Worm (Caenorhabditis elegans): ENCODE data around the gene zmp-1.

The zmp-1 gene

DNA sequence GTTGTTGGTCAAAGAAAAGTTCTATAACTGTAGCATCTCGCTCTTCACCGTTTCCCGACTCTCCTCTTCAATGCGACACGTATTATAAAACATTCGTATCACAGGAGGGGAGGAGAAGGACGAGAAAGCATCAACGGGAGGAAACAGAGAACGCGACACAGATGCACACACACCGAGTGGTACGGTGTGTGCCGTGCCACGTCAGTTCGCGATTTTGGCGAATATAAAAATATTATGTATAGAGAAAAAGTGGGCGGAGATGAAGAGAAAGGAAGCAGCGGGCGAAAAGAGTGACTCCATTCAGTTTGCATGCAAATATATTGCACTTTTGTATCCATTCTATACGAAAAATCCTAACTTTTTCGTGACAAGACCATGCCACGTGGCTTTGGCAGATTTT is 18.0 kb downstream of the zmp-1 start:
- TF ChIP-seq nhr-2 (tag; optimal IDR thresholded peaks at IDR 0.05) (no peak), bed-3 (GFP tag; optimal IDR thresholded peaks at IDR 0.05) (no peak), ceh-39 (tag; optimal IDR thresholded peaks at IDR 0.05) (no peak), ceh-43 (GFP tag; optimal IDR thresholded peaks at IDR 0.05) (no peak), unc-120 (tag; optimal IDR thresholded peaks at IDR 0.05; ENCODE audit: poor library complexity, severe bottlenecking) (no peak), M03D4.4 (tag; optimal IDR thresholded peaks at IDR 0.05) (no peak), elt-1 (tag; optimal IDR thresholded peaks at IDR 0.05; ENCODE audit: borderline replicate concordance, insufficient read depth) (no peak), snpc-4 (tag; optimal IDR thresholded peaks at IDR 0.05) (no peak), lin-13 (tag; optimal IDR thresholded peaks at IDR 0.05) (no peak), elt-3 (tag; optimal IDR thresholded peaks at IDR 0.05) (no peak), nhr-76 (tag; optimal IDR thresholded peaks at IDR 0.05) (no peak), hlh-1 (tag; optimal IDR thresholded peaks at IDR 0.05) (no peak), tbx-8 (GFP tag; optimal IDR thresholded peaks at IDR 0.05) (no peak)

DNA sequence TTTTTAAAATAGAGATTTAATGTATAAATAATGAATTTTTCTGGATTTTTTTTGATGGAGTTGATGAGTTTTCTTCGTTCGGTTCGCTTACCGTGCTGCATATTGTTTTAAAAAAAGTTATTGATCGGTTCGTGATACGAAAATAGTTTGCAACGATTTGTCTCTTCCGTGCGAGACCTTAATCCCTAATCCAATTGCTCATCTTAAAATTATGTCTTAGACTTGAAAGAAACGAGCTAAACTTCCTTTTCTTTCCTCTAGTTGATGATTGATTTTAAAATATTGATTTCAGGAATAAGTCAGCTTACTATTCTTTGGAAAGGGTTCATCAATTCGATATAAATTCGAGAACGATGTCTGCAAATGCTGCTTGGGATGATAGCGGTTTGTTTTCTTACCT is 24.3 kb downstream of the zmp-1 start, which contains the start of gene C28H8.3:
TSS of gene C28H8.3 (plus strand) at position 293 of the 400 bp plus-strand sequence.
- TF ChIP-seq sptf-1 (tag; optimal IDR thresholded peaks at IDR 0.05) (no peak), elt-1 (tag; optimal IDR thresholded peaks at IDR 0.05; ENCODE audit: borderline replicate concordance, insufficient read depth) (no peak), ceh-39 (tag; optimal IDR thresholded peaks at IDR 0.05) (no peak), nhr-28 (tag; optimal IDR thresholded peaks at IDR 0.05) (no peak), ceh-43 (GFP tag; optimal IDR thresholded peaks at IDR 0.05) (no peak), lin-13 (tag; optimal IDR thresholded peaks at IDR 0.05) (no peak), unc-62 (GFP tag; optimal IDR thresholded peaks at IDR 0.05) (no peak), lin-32 (GFP tag; optimal IDR thresholded peaks at IDR 0.05) (no peak), nhr-12 (tag; optimal IDR thresholded peaks at IDR 0.05) (no peak), elt-3 (tag; optimal IDR thresholded peaks at IDR 0.05) (no peak), cnd-1 (tag; optimal IDR thresholded peaks at IDR 0.05) (no peak), pha-4 (tag; optimal IDR thresholded peaks at IDR 0.05) (no peak), nhr-237 (tag; optimal IDR thresholded peaks at IDR 0.05) (no peak), mep-1 (tag; optimal IDR thresholded peaks at IDR 0.05) (no peak)

DNA sequence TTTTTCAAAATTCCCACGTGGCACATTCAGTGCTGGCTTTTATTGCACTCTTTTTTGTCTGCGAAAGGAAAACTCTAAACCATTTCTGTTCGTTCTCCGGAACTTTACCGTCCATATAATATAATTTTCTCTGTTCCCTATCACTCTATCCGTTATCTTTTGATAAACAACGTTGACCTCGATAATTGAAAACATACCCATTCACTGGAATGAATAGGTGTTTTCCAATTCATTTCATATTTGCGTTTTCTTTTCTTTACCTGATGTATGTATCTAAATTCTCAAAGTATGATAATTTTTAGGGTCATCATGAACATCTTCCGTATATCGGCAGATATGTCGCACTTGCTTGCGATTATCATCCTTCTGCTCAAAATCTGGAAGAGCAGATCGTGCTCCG is 26.0 kb downstream of the zmp-1 start, which contains the start of gene erd-2.2:
TSS of gene erd-2.2 (plus strand) at position 301 of the 400 bp plus-strand sequence.
- no peak for TF ChIP-seq bed-3 (GFP tag; optimal IDR thresholded peaks at IDR 0.05)
- TF ChIP-seq unc-120 (tag; optimal IDR thresholded peaks at IDR 0.05; ENCODE audit: poor library complexity, severe bottlenecking), result no peak
- no peak for TF ChIP-seq lsy-2 (tag; optimal IDR thresholded peaks at IDR 0.05)
- TF ChIP-seq lin-13 (tag; optimal IDR thresholded peaks at IDR 0.05), result no peak

DNA sequence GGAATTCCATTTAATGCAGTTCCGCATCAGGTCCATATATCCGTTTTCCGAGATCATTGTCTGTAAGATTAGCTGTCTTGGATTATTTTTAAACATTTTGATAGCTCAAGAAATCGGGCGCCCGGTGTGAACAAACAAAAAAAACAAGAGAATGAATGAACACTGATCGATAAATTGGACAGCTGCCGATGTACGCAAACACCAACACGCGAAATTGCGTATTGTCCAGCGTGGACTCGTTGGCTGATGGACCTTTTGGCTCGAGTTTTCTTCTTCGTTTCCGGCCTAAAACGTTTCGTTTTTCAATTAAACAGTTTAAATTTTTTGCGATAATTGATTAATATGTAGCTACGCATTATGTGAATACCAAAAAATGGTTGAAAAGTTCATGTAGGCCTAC is 26.7 kb downstream of the zmp-1 start, which contains the start of gene dpff-1:
TSS of gene dpff-1 (minus strand) at position 288 of the 400 bp plus-strand sequence.
- no peak for TF ChIP-seq ztf-11 (tag; optimal IDR thresholded peaks at IDR 0.05)
- TF ChIP-seq ces-1 (GFP tag; optimal IDR thresholded peaks at IDR 0.05), result no peak
- peak; percentile 67 for TF ChIP-seq ceh-39 (tag; optimal IDR thresholded peaks at IDR 0.05)
- peak; percentile 2 for TF ChIP-seq mep-1 (tag; optimal IDR thresholded peaks at IDR 0.05)
- peak; percentile 29 for TF ChIP-seq pha-4 (tag; optimal IDR thresholded peaks at IDR 0.05)
- peak; percentile 7 for TF ChIP-seq cnd-1 (tag; optimal IDR thresholded peaks at IDR 0.05)
- peak; percentile 50 for TF ChIP-seq ceh-43 (GFP tag; optimal IDR thresholded peaks at IDR 0.05)
- TF ChIP-seq hlh-1 (tag; optimal IDR thresholded peaks at IDR 0.05), result peak; percentile 70
- no peak for TF ChIP-seq ceh-83 (GFP tag; optimal IDR thresholded peaks at IDR 0.05)
- no peak for TF ChIP-seq nhr-12 (tag; optimal IDR thresholded peaks at IDR 0.05)
- TF ChIP-seq tbx-8 (GFP tag; optimal IDR thresholded peaks at IDR 0.05), result no peak
- TF ChIP-seq nhr-237 (tag; optimal IDR thresholded peaks at IDR 0.05), result no peak
- TF ChIP-seq lin-32 (GFP tag; optimal IDR thresholded peaks at IDR 0.05), result no peak
- TF ChIP-seq lin-13 (tag; optimal IDR thresholded peaks at IDR 0.05), result peak; percentile 27

DNA sequence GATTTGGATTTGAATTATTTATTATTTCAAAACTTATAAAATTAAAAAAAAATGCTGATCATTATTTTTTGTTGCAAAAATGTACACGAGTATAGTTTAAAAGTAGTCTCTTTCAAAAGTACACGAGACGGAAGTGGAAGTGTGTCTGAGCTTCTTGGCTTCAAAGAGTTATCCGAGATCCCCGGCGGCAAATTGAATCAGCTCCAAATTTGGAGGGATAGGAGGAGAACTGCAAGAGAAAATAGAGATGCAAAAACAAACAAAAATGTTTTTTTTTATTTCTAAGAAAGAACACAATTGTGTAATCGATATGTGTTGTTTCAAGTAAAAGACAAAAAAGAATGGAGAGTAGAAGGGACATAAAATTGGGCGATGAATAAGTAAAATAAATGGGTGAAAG is 30.2 kb downstream of the zmp-1 start:
- TF ChIP-seq zip-8 (tag; optimal IDR thresholded peaks at IDR 0.05) (no peak), nhr-237 (tag; optimal IDR thresholded peaks at IDR 0.05) (no peak), lin-32 (GFP tag; optimal IDR thresholded peaks at IDR 0.05) (no peak), ces-1 (GFP tag; optimal IDR thresholded peaks at IDR 0.05) (peak; percentile 82)

DNA sequence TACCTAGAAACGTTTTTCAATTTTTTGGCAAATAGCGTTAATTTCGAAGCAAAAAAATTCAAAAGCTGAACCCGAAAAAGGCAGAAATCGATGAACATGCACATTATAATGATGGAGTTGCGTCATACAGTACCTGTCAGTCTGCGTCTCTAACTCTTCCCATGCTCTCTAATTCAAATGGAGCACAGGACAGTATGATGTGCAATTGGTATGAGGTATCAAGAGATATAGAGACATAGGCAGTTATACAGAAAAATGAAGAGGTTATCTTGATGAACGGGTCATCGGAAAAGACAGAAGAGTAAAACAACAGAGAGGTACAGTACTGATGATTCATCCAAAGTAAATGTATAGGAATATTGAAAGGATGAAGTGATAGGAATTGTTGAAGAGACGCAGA is 32.0 kb downstream of the zmp-1 start:
- TF ChIP-seq nhr-76 (tag; optimal IDR thresholded peaks at IDR 0.05), result no peak
- TF ChIP-seq blmp-1 (tag; optimal IDR thresholded peaks at IDR 0.05), result no peak
- TF ChIP-seq lin-13 (tag; optimal IDR thresholded peaks at IDR 0.05), result no peak
- TF ChIP-seq nhr-237 (tag; optimal IDR thresholded peaks at IDR 0.05), result no peak
- TF ChIP-seq ces-1 (GFP tag; optimal IDR thresholded peaks at IDR 0.05), result no peak
- no peak for TF ChIP-seq tbx-8 (GFP tag; optimal IDR thresholded peaks at IDR 0.05)
- TF ChIP-seq flh-1 (GFP tag; optimal IDR thresholded peaks at IDR 0.05), result no peak
- no peak for TF ChIP-seq elt-1 (tag; optimal IDR thresholded peaks at IDR 0.05; ENCODE audit: borderline replicate concordance, insufficient read depth)
- TF ChIP-seq unc-39 (tag; optimal IDR thresholded peaks at IDR 0.05), result no peak
- no peak for TF ChIP-seq cnd-1 (tag; optimal IDR thresholded peaks at IDR 0.05)
- TF ChIP-seq ceh-39 (tag; optimal IDR thresholded peaks at IDR 0.05), result peak; percentile 96
- no peak for TF ChIP-seq nhr-28 (tag; optimal IDR thresholded peaks at IDR 0.05)
- no peak for TF ChIP-seq sptf-1 (tag; optimal IDR thresholded peaks at IDR 0.05)
- TF ChIP-seq nhr-2 (tag; optimal IDR thresholded peaks at IDR 0.05), result peak; percentile 85
- no peak for TF ChIP-seq M03D4.4 (tag; optimal IDR thresholded peaks at IDR 0.05)
- TF ChIP-seq zip-8 (tag; optimal IDR thresholded peaks at IDR 0.05), result peak; percentile 92
- TF ChIP-seq pha-4 (tag; optimal IDR thresholded peaks at IDR 0.05), result no peak
- no peak for TF ChIP-seq ham-2 (GFP tag; optimal IDR thresholded peaks at IDR 0.05)
- TF ChIP-seq ceh-43 (GFP tag; optimal IDR thresholded peaks at IDR 0.05), result no peak
- TF ChIP-seq lsy-2 (tag; optimal IDR thresholded peaks at IDR 0.05), result no peak
- TF ChIP-seq unc-62 (GFP tag; optimal IDR thresholded peaks at IDR 0.05), result no peak
- no peak for TF ChIP-seq elt-3 (tag; optimal IDR thresholded peaks at IDR 0.05)
- no peak for TF ChIP-seq unc-120 (tag; optimal IDR thresholded peaks at IDR 0.05; ENCODE audit: poor library complexity, severe bottlenecking)
- TF ChIP-seq ztf-11 (tag; optimal IDR thresholded peaks at IDR 0.05), result no peak

Measured in whole organism, mixed stage, embryonic.